Fruit fly (Drosophila melanogaster) whole organism, pupa: ENCODE measurements around the gene eIF5B.

Experiments
- CG10348 ChIP-seq: fragments of 200-800 bp; sonication (Bioruptor generic); IDR thresholded peaks from 2 replicates; pipeline ENCODE4 v1.3.6; 2022; ENCODE audit warnings: missing biosample characterization, missing genetic modification characterization
- CG12605 ChIP-seq: fragments of 200-800 bp; sonication (Bioruptor generic); IDR thresholded peaks from 2 replicates; pipeline ENCODE4 v1.3.6; 2022; ENCODE audit warnings: missing biosample characterization, missing genetic modification characterization
- CG13204 ChIP-seq: fragments of 200-800 bp; sonication (Bioruptor generic); optimal IDR thresholded peaks from 2 replicates; lab custom pipeline; 2018; ENCODE audit warnings: missing biosample characterization, mild to moderate bottlenecking, missing genetic modification characterization, moderate library complexity
- CG14655 ChIP-seq: fragments of 200-800 bp; sonication (Bioruptor generic); optimal IDR thresholded peaks from 3 replicates; lab custom pipeline; 2017; ENCODE audit warnings: mild to moderate bottlenecking, missing biosample characterization, missing genetic modification reagents, missing genetic modification characterization
- CG15710 ChIP-seq: fragments of 200-800 bp; sonication (Bioruptor generic); optimal IDR thresholded peaks from 2 replicates; lab custom pipeline; 2018; ENCODE audit warnings: missing biosample characterization, mild to moderate bottlenecking, missing genetic modification characterization, moderate library complexity
- CG17806 ChIP-seq: fragments of 200-800 bp; sonication (Bioruptor generic); optimal IDR thresholded peaks from 2 replicates; lab custom pipeline; 2018; ENCODE audit warnings: missing biosample characterization, mild to moderate bottlenecking, missing genetic modification characterization, moderate library complexity
- CG32121 ChIP-seq: fragments of 200-800 bp; sonication (Bioruptor generic); IDR thresholded peaks from 2 replicates; pipeline ENCODE4 v1.3.6; 2022; ENCODE audit warnings: missing biosample characterization, missing genetic modification characterization
- CG34367 ChIP-seq: fragments of 200-800 bp; sonication (Bioruptor generic); optimal IDR thresholded peaks from 2 replicates; lab custom pipeline; 2018; ENCODE audit warnings: missing biosample characterization, mild to moderate bottlenecking, missing genetic modification characterization
- CG4496 ChIP-seq: fragments of 200-800 bp; sonication (Bioruptor generic); IDR thresholded peaks from 3 replicates; pipeline ENCODE4 v1.3.6; 2022; ENCODE audit warnings: missing biosample characterization, missing genetic modification characterization
- CG8159 ChIP-seq: fragments of 200-800 bp; sonication (Bioruptor generic); optimal IDR thresholded peaks from 3 replicates; lab custom pipeline; 2018; ENCODE audit warnings: missing biosample characterization, mild to moderate bottlenecking, missing genetic modification characterization, moderate library complexity
- CG8301 ChIP-seq: fragments of 200-800 bp; sonication (Bioruptor generic); optimal IDR thresholded peaks from 2 replicates; lab custom pipeline; 2018; ENCODE audit warnings: missing biosample characterization, mild to moderate bottlenecking, missing genetic modification characterization
- CG9948 ChIP-seq: fragments of 200-800 bp; sonication (Bioruptor generic); optimal IDR thresholded peaks from 2 replicates; lab custom pipeline; 2018; ENCODE audit warnings: missing biosample characterization, mild to moderate bottlenecking, missing genetic modification characterization, moderate library complexity
- D1 ChIP-seq: fragments of 200-800 bp; sonication (Bioruptor generic); optimal IDR thresholded peaks from 2 replicates; lab custom pipeline; 2018; ENCODE audit warnings: missing biosample characterization, mild to moderate bottlenecking, missing genetic modification characterization, moderate library complexity
- EcR ChIP-seq: fragments of 200-800 bp; sonication (Bioruptor generic); optimal IDR thresholded peaks from 3 replicates; lab custom pipeline; 2019; ENCODE audit warnings: missing biosample characterization, missing genetic modification characterization, mild to moderate bottlenecking, moderate library complexity, missing genetic modification reagents
- Ets98B ChIP-seq: fragments of 200-800 bp; sonication (Bioruptor generic); IDR thresholded peaks from 2 replicates; pipeline ENCODE4 v1.3.6; 2022; ENCODE audit warnings: missing biosample characterization, missing genetic modification characterization
- Pif1A ChIP-seq: fragments of 200-800 bp; sonication (Bioruptor generic); optimal IDR thresholded peaks from 3 replicates; lab custom pipeline; 2016; ENCODE audit warnings: missing biosample characterization, missing genetic modification characterization
- Pif1B ChIP-seq: fragments of 200-800 bp; sonication (Bioruptor generic); optimal IDR thresholded peaks from 3 replicates; lab custom pipeline; 2016; ENCODE audit warnings: missing biosample characterization, missing genetic modification characterization
- Snoo ChIP-seq: fragments of 200-800 bp; sonication (Bioruptor generic); optimal IDR thresholded peaks from 3 replicates; lab custom pipeline; 2017; ENCODE audit warnings: missing biosample characterization, mild to moderate bottlenecking, missing genetic modification characterization, inconsistent platforms
- fd96Ca ChIP-seq: fragments of 200-800 bp; sonication (Bioruptor generic); IDR thresholded peaks from 3 replicates; pipeline ENCODE4 v1.3.6; 2022; ENCODE audit warnings: missing biosample characterization, missing genetic modification characterization
- gl ChIP-seq: fragments of 200-800 bp; sonication (Bioruptor generic); optimal IDR thresholded peaks from 2 replicates; lab custom pipeline; 2018; ENCODE audit warnings: missing biosample characterization, mild to moderate bottlenecking, missing genetic modification characterization
- rn ChIP-seq: fragments of 200-800 bp; sonication (Bioruptor generic); IDR thresholded peaks from 2 replicates; pipeline ENCODE4 v1.3.6; 2022; ENCODE audit warnings: missing biosample characterization, missing genetic modification characterization

The eIF5B gene

dm6 chr3L:3431061-3431648 is 29.6 kb downstream of the eIF5B start:
- no peak for TF ChIP-seq gl (tag; lab: Kevin White, UChicago)
- no peak for TF ChIP-seq Pif1B
- no peak for TF ChIP-seq Ets98B
- no peak for TF ChIP-seq CG9948
- no peak for TF ChIP-seq CG4496
- no peak for TF ChIP-seq Pif1A (GFP tag; lab: Kevin White, UChicago)
- TF ChIP-seq CG8159 (tag; lab: Kevin White, UChicago), result no peak
- no peak for TF ChIP-seq fd96Ca (GFP tag; lab: Robert Waterston, UW)
- no peak for TF ChIP-seq CG34367
- no peak for TF ChIP-seq Snoo (tag; lab: Kevin White, UChicago)
- TF ChIP-seq D1 (tag; lab: Kevin White, UChicago), result no peak
- TF ChIP-seq CG15710 (tag; lab: Kevin White, UChicago), result no peak
- no peak for TF ChIP-seq EcR (GFP tag; lab: Kevin White, UChicago)
- TF ChIP-seq CG32121 (GFP tag; lab: Robert Waterston, UW), result no peak
- no peak for TF ChIP-seq CG10348
- no peak for TF ChIP-seq CG14655 (GFP tag; lab: Kevin White, UChicago)
- no peak for TF ChIP-seq CG8301 (tag; lab: Kevin White, UChicago)
- no peak for TF ChIP-seq rn
- no peak for TF ChIP-seq CG12605
- TF ChIP-seq, all 21 proteins: peak for 0

- TF ChIP-seq Snoo (tag; lab: Kevin White, UChicago) (no peak), Ets98B (no peak), CG9948 (no peak), CG14655 (GFP tag; lab: Kevin White, UChicago) (no peak), CG17806 (tag; lab: Kevin White, UChicago) (no peak), Pif1A (GFP tag; lab: Kevin White, UChicago) (no peak), CG34367 (no peak), fd96Ca (GFP tag; lab: Robert Waterston, UW) (no peak), CG4496 (no peak), CG15710 (tag; lab: Kevin White, UChicago) (no peak), D1 (tag; lab: Kevin White, UChicago) (no peak), CG12605 (no peak), EcR (GFP tag; lab: Kevin White, UChicago) (no peak), Pif1B (no peak), CG8159 (tag; lab: Kevin White, UChicago) (no peak), CG8301 (tag; lab: Kevin White, UChicago) (no peak), CG32121 (GFP tag; lab: Robert Waterston, UW) (no peak), CG13204 (GFP tag; lab: Kevin White, UChicago) (no peak)
- TF ChIP-seq, all 21 proteins: peak for 0
Measured at dm6 chr3L:3427037-3427436, 33.7 kb downstream of the eIF5B start.

DNA sequence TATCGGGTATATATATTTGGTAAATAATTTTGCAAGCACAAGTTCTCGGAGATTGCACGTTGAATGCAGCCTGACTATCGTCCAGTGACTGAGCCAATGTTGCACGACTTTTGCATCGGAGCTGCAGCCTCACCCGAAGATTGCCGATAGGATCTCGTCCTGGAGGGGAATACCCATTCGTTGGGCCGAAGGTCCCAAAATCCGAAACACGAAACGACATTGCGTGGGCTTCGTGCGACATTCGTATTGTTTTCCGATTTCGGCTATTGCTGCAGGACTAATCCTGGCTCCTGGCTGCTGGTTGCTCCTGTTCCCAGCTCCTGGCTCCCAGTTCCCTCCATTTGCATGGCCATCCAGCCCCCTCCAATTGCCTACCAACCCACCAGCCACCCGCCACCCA is 35.9 kb downstream of the eIF5B start, which contains the start of gene sty:
Gene sty (minus strand): TSS at position 90 of the 400 bp plus-strand sequence.
- TF ChIP-seq CG14655 (GFP tag; lab: Kevin White, UChicago) (no peak), CG13204 (GFP tag; lab: Kevin White, UChicago) (no peak), CG9948 (no peak), CG32121 (GFP tag; lab: Robert Waterston, UW) (no peak), rn (no peak), CG8301 (tag; lab: Kevin White, UChicago) (no peak), gl (tag; lab: Kevin White, UChicago) (no peak), D1 (tag; lab: Kevin White, UChicago) (no peak), EcR (GFP tag; lab: Kevin White, UChicago) (no peak), fd96Ca (GFP tag; lab: Robert Waterston, UW) (no peak), CG15710 (tag; lab: Kevin White, UChicago) (no peak), Ets98B (no peak), CG34367 (no peak), CG8159 (tag; lab: Kevin White, UChicago) (no peak), CG17806 (tag; lab: Kevin White, UChicago) (no peak), Pif1A (GFP tag; lab: Kevin White, UChicago) (no peak)

dm6 chr3L:3423006-3423405 is 37.8 kb downstream of the eIF5B start:
- TF ChIP-seq EcR (GFP tag; lab: Kevin White, UChicago) (no peak), CG32121 (GFP tag; lab: Robert Waterston, UW) (no peak), D1 (tag; lab: Kevin White, UChicago) (no peak), CG4496 (no peak), CG13204 (GFP tag; lab: Kevin White, UChicago) (no peak), Snoo (tag; lab: Kevin White, UChicago) (peak; percentile 33), CG8301 (tag; lab: Kevin White, UChicago) (no peak)

DNA sequence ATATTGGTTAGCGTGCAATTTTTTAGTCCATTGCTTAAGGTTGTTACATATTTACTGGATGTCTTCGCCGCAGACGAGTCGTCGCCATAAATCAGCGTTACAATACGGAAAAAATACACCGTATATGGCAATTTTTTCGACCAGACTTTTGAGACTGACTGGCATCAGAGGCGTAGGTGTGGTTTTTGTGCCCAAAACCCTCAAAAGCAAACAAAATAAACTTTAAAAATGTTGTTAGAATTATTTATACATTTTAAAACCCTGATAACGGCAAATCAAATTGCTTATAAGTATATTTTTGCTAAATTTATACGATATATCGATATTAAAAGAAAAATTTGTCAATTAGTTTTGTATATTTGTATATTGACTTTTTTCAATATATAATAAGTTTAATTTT is 40.1 kb downstream of the eIF5B start:
- TF ChIP-seq CG9948 (no peak), CG14655 (GFP tag; lab: Kevin White, UChicago) (no peak), CG12605 (no peak), EcR (GFP tag; lab: Kevin White, UChicago) (no peak), gl (tag; lab: Kevin White, UChicago) (no peak), CG4496 (no peak), CG13204 (GFP tag; lab: Kevin White, UChicago) (no peak), CG10348 (no peak), CG17806 (tag; lab: Kevin White, UChicago) (no peak), Pif1B (no peak), Pif1A (GFP tag; lab: Kevin White, UChicago) (no peak), CG8159 (tag; lab: Kevin White, UChicago) (no peak), CG34367 (no peak), Snoo (tag; lab: Kevin White, UChicago) (no peak), CG32121 (GFP tag; lab: Robert Waterston, UW) (no peak), Ets98B (no peak), CG8301 (tag; lab: Kevin White, UChicago) (no peak), fd96Ca (GFP tag; lab: Robert Waterston, UW) (no peak)
- TF ChIP-seq, all 21 proteins: peak for 0
